Fruit fly (Drosophila melanogaster) whole organism, embryonic: ENCODE measurements around the gene Cad88C.

ENCODE experiments used
- Aef1 ChIP-seq: fragments of 200-800 bp; sonication (Bioruptor generic); IDR thresholded peaks from 3 replicates; pipeline ENCODE4 v1.3.6; 2022; ENCODE audit warnings: missing biosample characterization, missing genetic modification characterization
- CG10959 ChIP-seq: fragments of 200-800 bp; sonication (Bioruptor generic); IDR thresholded peaks from 2 replicates; pipeline ENCODE4 v1.3.6; 2022; ENCODE audit warnings: missing biosample characterization, missing genetic modification characterization
- CG14667 ChIP-seq: fragments of 200-800 bp; sonication (Bioruptor generic); IDR thresholded peaks from 2 replicates; pipeline ENCODE4 v1.3.6; 2022; ENCODE audit warnings: missing biosample characterization, missing genetic modification characterization
- CG14710 ChIP-seq: fragments of 200-800 bp; sonication (Bioruptor generic); optimal IDR thresholded peaks from 3 replicates; lab custom pipeline; 2019; ENCODE audit warnings: missing biosample characterization, mild to moderate bottlenecking, missing genetic modification characterization, moderate library complexity
- CG15269 ChIP-seq: fragments of 200-800 bp; sonication (Bioruptor generic); optimal IDR thresholded peaks from 2 replicates; lab custom pipeline; 2018; ENCODE audit warnings: missing biosample characterization, mild to moderate bottlenecking, missing genetic modification characterization, moderate library complexity
- CG1603 ChIP-seq: fragments of 200-800 bp; sonication (Bioruptor generic); optimal IDR thresholded peaks from 2 replicates; lab custom pipeline; 2019; ENCODE audit warnings: missing biosample characterization, mild to moderate bottlenecking, missing genetic modification characterization, moderate library complexity
- CG17568 ChIP-seq: fragments of 200-800 bp; sonication (Bioruptor generic); optimal IDR thresholded peaks from 2 replicates; lab custom pipeline; 2018; ENCODE audit warnings: missing biosample characterization, mild to moderate bottlenecking, missing genetic modification characterization, moderate library complexity
- CG17612 ChIP-seq: fragments of 200-800 bp; sonication (Bioruptor generic); IDR thresholded peaks from 2 replicates; pipeline ENCODE4 v1.3.6; 2022; ENCODE audit warnings: missing biosample characterization, missing genetic modification characterization
- CG18476 ChIP-seq: fragments of 200-800 bp; sonication (Bioruptor generic); optimal IDR thresholded peaks from 2 replicates; lab custom pipeline; 2016; ENCODE audit warnings: missing biosample characterization, mild to moderate bottlenecking, missing genetic modification characterization
- CG30431 ChIP-seq: fragments of 200-800 bp; sonication (Bioruptor generic); optimal IDR thresholded peaks from 2 replicates; lab custom pipeline; 2017; ENCODE audit warnings: missing biosample characterization, missing genetic modification characterization
- CG3065 ChIP-seq: fragments of 200-800 bp; sonication (Bioruptor generic); optimal IDR thresholded peaks from 2 replicates; lab custom pipeline; 2016; ENCODE audit warnings: missing biosample characterization, missing genetic modification characterization
- CG33213 ChIP-seq: fragments of 200-800 bp; sonication (Bioruptor generic); optimal IDR thresholded peaks from 3 replicates; lab custom pipeline; 2016; ENCODE audit warnings: missing biosample characterization, missing genetic modification characterization
- CG33557 ChIP-seq: fragments of 200-800 bp; sonication (Bioruptor generic); optimal IDR thresholded peaks from 2 replicates; lab custom pipeline; 2019; ENCODE audit warnings: missing biosample characterization, mild to moderate bottlenecking, missing genetic modification characterization, moderate library complexity
- CG34376 ChIP-seq: fragments of 200-800 bp; sonication (Bioruptor generic); optimal IDR thresholded peaks from 2 replicates; lab custom pipeline; 2018; ENCODE audit warnings: missing biosample characterization, mild to moderate bottlenecking, missing genetic modification characterization
- CG4360 ChIP-seq: fragments of 200-800 bp; sonication (Bioruptor generic); IDR thresholded peaks from 2 replicates; pipeline ENCODE4 v1.3.6; 2022; ENCODE audit warnings: missing biosample characterization, missing genetic modification characterization
- CG4404 ChIP-seq: fragments of 200-800 bp; sonication (Bioruptor generic); IDR thresholded peaks from 2 replicates; pipeline ENCODE4 v1.3.6; 2022; ENCODE audit warnings: missing biosample characterization, missing genetic modification characterization
- CG8281 ChIP-seq: fragments of 200-800 bp; sonication (Bioruptor generic); optimal IDR thresholded peaks from 2 replicates; lab custom pipeline; 2018; ENCODE audit warnings: missing biosample characterization, mild to moderate bottlenecking, missing genetic modification characterization, moderate library complexity
- CG8388 ChIP-seq: fragments of 200-800 bp; sonication (Bioruptor generic); optimal IDR thresholded peaks from 2 replicates; lab custom pipeline; 2019; ENCODE audit warnings: missing biosample characterization, mild to moderate bottlenecking, missing genetic modification characterization, moderate library complexity
- CoRest ChIP-seq: fragments of 200-800 bp; sonication (Bioruptor generic); optimal IDR thresholded peaks from 3 replicates; lab custom pipeline; 2018; ENCODE audit warnings: missing biosample characterization, mild to moderate bottlenecking, missing genetic modification characterization, moderate library complexity
- E2f1 ChIP-seq: fragments of 200-800 bp; sonication (Bioruptor generic); IDR thresholded peaks from 2 replicates; pipeline ENCODE4 v1.3.6; 2022; ENCODE audit warnings: missing biosample characterization, missing genetic modification characterization
- Eip74EF ChIP-seq, 2 experiments: fragments of 200-800 bp in 1 of 2; fragments of >200 bp in 1 of 2; sonication (Bioruptor generic) in 1 of 2; optimal IDR thresholded peaks; 2 replicates each; lab custom pipeline; 2017 to 2019; ENCODE audit warnings: missing biosample characterization in 2 of 2, missing genetic modification characterization in 2 of 2, mild to moderate bottlenecking in 1 of 2, moderate library complexity in 1 of 2
- Fer2 ChIP-seq: fragments of 200-800 bp; sonication (Bioruptor generic); optimal IDR thresholded peaks from 2 replicates; lab custom pipeline; 2018; ENCODE audit warnings: missing biosample characterization, mild to moderate bottlenecking, missing genetic modification characterization, moderate library complexity
- HLH54F ChIP-seq: fragments of 200-800 bp; sonication (Bioruptor generic); optimal IDR thresholded peaks from 3 replicates; lab custom pipeline; 2016; ENCODE audit warnings: missing biosample characterization, missing genetic modification characterization
- HmgD ChIP-seq: fragments of 200-800 bp; sonication (Bioruptor generic); optimal IDR thresholded peaks from 3 replicates; lab custom pipeline; 2016; ENCODE audit warnings: missing biosample characterization, missing genetic modification characterization
- Hr3 ChIP-seq: fragments of 200-800 bp; sonication (Bioruptor generic); optimal IDR thresholded peaks from 3 replicates; lab custom pipeline; 2016; ENCODE audit warnings: missing biosample characterization, missing genetic modification characterization
- Lhr ChIP-seq: fragments of 200-800 bp; sonication (Bioruptor generic); optimal IDR thresholded peaks from 3 replicates; lab custom pipeline; 2017; ENCODE audit warnings: mild to moderate bottlenecking, missing biosample characterization, missing genetic modification reagents, missing genetic modification characterization
- Meics ChIP-seq: fragments of 200-800 bp; sonication (Bioruptor generic); optimal IDR thresholded peaks from 2 replicates; lab custom pipeline; 2017; ENCODE audit warnings: missing biosample characterization, mild to moderate bottlenecking, missing genetic modification characterization
- Rx ChIP-seq: fragments of 200-800 bp; sonication (Bioruptor generic); IDR thresholded peaks from 2 replicates; pipeline ENCODE4 v1.3.6; 2022; ENCODE audit warnings: missing biosample characterization, missing genetic modification characterization
- Sox100B ChIP-seq: fragments of 200-800 bp; sonication (Bioruptor generic); optimal IDR thresholded peaks from 3 replicates; lab custom pipeline; 2018; ENCODE audit warnings: missing biosample characterization, mild to moderate bottlenecking, missing genetic modification characterization
- Stat92E ChIP-seq, 3 experiments: fragments of >200 bp in 2 of 3; fragments of 200-800 bp in 1 of 3; sonication (Bioruptor generic) in 1 of 3; optimal IDR thresholded peaks; 2 replicates each; lab custom pipeline; 2017 to 2019; ENCODE audit warnings: missing biosample characterization in 3 of 3, missing genetic modification characterization in 3 of 3, mild to moderate bottlenecking in 1 of 3, moderate library complexity in 1 of 3
- ac ChIP-seq: fragments of 200-800 bp; sonication (Bioruptor generic); optimal IDR thresholded peaks from 3 replicates; lab custom pipeline; 2017; ENCODE audit warnings: missing biosample characterization, mild to moderate bottlenecking, missing genetic modification characterization
- cad ChIP-seq: fragments of >200 bp; optimal IDR thresholded peaks from 2 replicates; lab custom pipeline; 2017; ENCODE audit warnings: missing biosample characterization, missing genetic modification characterization
- crp ChIP-seq, 2 experiments: fragments of 200-800 bp; sonication (Bioruptor generic); optimal IDR thresholded peaks; 2 replicates in 1 of 2; 3 replicates in 1 of 2; lab custom pipeline; 2017; ENCODE audit warnings: missing biosample characterization in 2 of 2, missing genetic modification characterization in 2 of 2, mild to moderate bottlenecking in 1 of 2, moderate library complexity in 1 of 2
- dm ChIP-seq: fragments of 200-800 bp; sonication (Bioruptor generic); optimal IDR thresholded peaks from 3 replicates; lab custom pipeline; 2016; ENCODE audit warnings: missing biosample characterization, missing genetic modification characterization
- exex ChIP-seq: fragments of 200-800 bp; sonication (Bioruptor generic); optimal IDR thresholded peaks from 4 replicates; lab custom pipeline; 2018; ENCODE audit warnings: missing biosample characterization, mild to moderate bottlenecking, missing genetic modification characterization, moderate library complexity
- fd96Cb ChIP-seq: fragments of 200-800 bp; sonication (Bioruptor generic); optimal IDR thresholded peaks from 2 replicates; lab custom pipeline; 2018; ENCODE audit warnings: missing biosample characterization, mild to moderate bottlenecking, missing genetic modification characterization, moderate library complexity
- gcm ChIP-seq: fragments of 200-800 bp; sonication (Bioruptor generic); optimal IDR thresholded peaks from 2 replicates; lab custom pipeline; 2019; ENCODE audit warnings: missing biosample characterization, mild to moderate bottlenecking, missing genetic modification characterization, moderate library complexity
- grau ChIP-seq: fragments of 200-800 bp; optimal IDR thresholded peaks from 3 replicates; lab custom pipeline; 2019; ENCODE audit warnings: missing biosample characterization, mild to moderate bottlenecking, missing genetic modification characterization, moderate library complexity
- ham ChIP-seq: fragments of 200-800 bp; sonication (Bioruptor generic); IDR thresholded peaks from 2 replicates; pipeline ENCODE4 v1.3.6; 2022; ENCODE audit warnings: missing biosample characterization, missing genetic modification characterization
- jumu ChIP-seq: fragments of 200-800 bp; sonication (Bioruptor generic); optimal IDR thresholded peaks from 3 replicates; lab custom pipeline; 2016; ENCODE audit warnings: missing biosample characterization, missing genetic modification characterization
- p53 ChIP-seq: fragments of 200-800 bp; sonication (Bioruptor generic); optimal IDR thresholded peaks from 2 replicates; lab custom pipeline; 2016; ENCODE audit warnings: missing biosample characterization, missing genetic modification characterization
- sens-2 ChIP-seq: fragments of 200-800 bp; sonication (Bioruptor generic); IDR thresholded peaks from 2 replicates; pipeline ENCODE4 v1.3.6; 2022; ENCODE audit warnings: missing biosample characterization, missing genetic modification characterization
- sr ChIP-seq: fragments of 200-800 bp; sonication (Bioruptor generic); IDR thresholded peaks from 3 replicates; pipeline ENCODE4 v1.3.6; 2022; ENCODE audit warnings: missing biosample characterization, missing genetic modification characterization
- tio ChIP-seq: fragments of 200-800 bp; sonication (Bioruptor generic); optimal IDR thresholded peaks from 2 replicates; lab custom pipeline; 2017; ENCODE audit warnings: missing biosample characterization, missing genetic modification characterization, inconsistent platforms
- tx ChIP-seq: fragments of 200-800 bp; sonication (Bioruptor generic); optimal IDR thresholded peaks from 2 replicates; lab custom pipeline; 2016; ENCODE audit warnings: missing biosample characterization, missing genetic modification characterization
- vvl ChIP-seq: fragments of 200-800 bp; sonication (Bioruptor generic); IDR thresholded peaks from 2 replicates; pipeline ENCODE4 v1.3.6; 2022; ENCODE audit warnings: missing biosample characterization, missing genetic modification characterization
- zen ChIP-seq: fragments of 200-800 bp; sonication (Bioruptor generic); optimal IDR thresholded peaks from 3 replicates; lab custom pipeline; 2018; ENCODE audit warnings: missing biosample characterization, mild to moderate bottlenecking, missing genetic modification characterization, moderate library complexity

The Cad88C gene

DNA sequence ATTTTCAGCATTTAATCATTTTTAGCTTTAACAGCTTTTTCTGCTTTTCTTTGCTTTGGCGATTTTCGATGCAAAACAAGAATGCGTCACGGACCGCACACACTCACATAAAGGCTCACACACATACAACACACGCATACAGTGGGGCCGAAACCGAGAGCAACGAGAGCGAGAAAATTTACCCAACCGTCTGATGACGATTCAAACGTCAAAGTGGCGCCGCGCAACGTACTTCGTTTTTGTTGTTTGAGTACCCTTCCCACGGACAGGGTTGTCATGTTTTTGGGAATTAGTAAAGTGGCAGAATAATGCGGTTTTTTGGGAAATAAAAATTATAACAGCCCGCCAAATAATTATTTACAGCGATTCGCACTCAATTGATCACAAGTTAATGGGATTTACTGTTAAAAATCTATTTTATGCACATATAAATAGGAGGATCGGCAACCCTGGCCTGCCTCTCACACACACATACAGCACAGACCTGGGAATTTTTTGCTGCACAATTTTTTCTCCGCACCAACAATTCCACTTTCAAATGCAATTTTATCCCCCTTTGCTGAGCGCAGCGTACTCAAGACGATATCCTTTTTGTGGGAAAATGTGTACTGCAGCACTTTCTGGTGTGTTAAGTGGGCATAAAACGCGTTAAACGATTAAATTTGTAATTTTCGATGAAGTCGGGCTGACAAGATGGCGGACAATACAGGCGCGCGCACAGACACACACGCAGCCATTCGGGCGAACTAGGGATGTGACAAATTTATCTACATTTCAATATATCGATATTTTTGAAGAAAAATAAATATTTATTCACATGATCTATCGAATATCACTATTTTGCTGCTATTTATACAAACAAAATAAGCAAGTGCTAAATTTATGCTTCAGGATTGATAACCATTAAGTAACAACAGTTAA lies 25.0 kb downstream of the Cad88C start:
- TF ChIP-seq Fer2 (tag; lab: Kevin White, UChicago) (peak; percentile 92), ham (GFP tag; lab: Robert Waterston, UW) (peak; percentile 40; the same call in 1 of the 2 replicates), HmgD (GFP tag; lab: Kevin White, UChicago) (peak; percentile 87), Meics (GFP tag; lab: Kevin White, UChicago) (peak; percentile 95), ac (peak; percentile 91), fd96Cb (tag; lab: Kevin White, UChicago) (peak; percentile 90), CG17612 (peak; percentile 77), vvl (GFP tag; lab: Robert Waterston, UW) (peak; percentile 96), CG8281 (tag; lab: Kevin White, UChicago) (peak; percentile 82), CG14710 (peak; percentile 92), sens-2 (GFP tag; lab: Robert Waterston, UW) (peak; percentile 88), dm (GFP tag; lab: Kevin White, UChicago) (peak; percentile 66), CG30431 (peak; percentile 90), HLH54F (GFP tag; lab: Kevin White, UChicago) (peak; percentile 89), CG3065 (GFP tag; lab: Kevin White, UChicago) (peak; percentile 52), CG15269 (tag; lab: Kevin White, UChicago) (peak; percentile 95), Eip74EF (GFP tag; optimal IDR thresholded peaks at IDR 0.05; lab: Kevin White, UChicago) (peak in 1 of 2 experiments; percentile 83), CG1603 (tag; lab: Kevin White, UChicago) (peak; percentile 95), CG18476 (GFP tag; lab: Kevin White, UChicago) (peak; percentile 91), zen (peak; percentile 91), Rx (GFP tag; lab: Robert Waterston, UW) (peak; percentile 92), sr (peak; percentile 70; the same call in 2 of the 3 replicates), crp (GFP tag; optimal IDR thresholded peaks at IDR 0.05; lab: Kevin White, UChicago) (peak in 1 of 2 experiments; percentile 50), E2f1 (GFP tag; lab: Robert Waterston, UW) (peak; percentile 90), CG33213 (GFP tag; lab: Kevin White, UChicago) (peak; percentile 88), Hr3 (GFP tag; lab: Kevin White, UChicago) (peak; percentile 87), CG8388 (GFP tag; lab: Kevin White, UChicago) (peak; percentile 91), exex (tag; lab: Kevin White, UChicago) (peak; percentile 83), p53 (GFP tag; lab: Kevin White, UChicago) (peak; percentile 87), grau (peak; percentile 94), Sox100B (peak; percentile 89), tio (GFP tag; lab: Kevin White, UChicago) (peak; percentile 87), CG17568 (peak; percentile 94), Aef1 (GFP tag; lab: Robert Waterston, UW) (peak; percentile 91), jumu (GFP tag; lab: Kevin White, UChicago) (peak; percentile 89), Stat92E (GFP tag; optimal IDR thresholded peaks at IDR 0.05; lab: Kevin White, UChicago) (peak in 1 of 3 experiments; percentile 66), gcm (peak; percentile 91), cad (no peak), tx (GFP tag; lab: Kevin White, UChicago) (peak; percentile 78), CG4360 (peak; percentile 88), CG10959 (peak; percentile 89), CG14667 (GFP tag; lab: Robert Waterston, UW) (peak; percentile 88), Lhr (GFP tag; lab: Kevin White, UChicago) (peak; percentile 64), CoRest (tag; lab: Kevin White, UChicago) (peak; percentile 95), CG34376 (GFP tag; lab: Kevin White, UChicago) (peak; percentile 92), CG33557 (GFP tag; lab: Kevin White, UChicago) (peak; percentile 93), CG4404 (GFP tag; lab: Robert Waterston, UW) (peak; percentile 84)
